Worm (Caenorhabditis elegans) whole organism, L1 larva: ENCODE results near the gene F27E5.5.

Experiments
- C04F5.9 ChIP-seq: sonication (generic microtip); optimal IDR thresholded peaks from 2 replicates; lab custom pipeline; 2016; ENCODE audit warnings: missing genetic modification characterization, missing compliant biosample characterization
- C16A3.4 ChIP-seq: fragments of 150-350 bp; optimal IDR thresholded peaks from 2 replicates; lab custom pipeline; 2014; ENCODE audit warnings: missing biosample characterization, missing genetic modification characterization
- aha-1 ChIP-seq: fragments of 150-350 bp; optimal IDR thresholded peaks from 2 replicates; lab custom pipeline; 2014; ENCODE audit warnings: missing biosample characterization, missing genetic modification characterization
- ceh-8 ChIP-seq: fragments of 200-800 bp; sonication (Bioruptor generic); optimal IDR thresholded peaks from 2 replicates; lab custom pipeline; 2018; ENCODE audit warnings: mild to moderate bottlenecking, missing genetic modification characterization, moderate library complexity, missing compliant biosample characterization
- ceh-82 ChIP-seq, 3 experiments: fragments of 150-350 bp in 1 of 3; sonication (generic microtip) in 2 of 3; optimal IDR thresholded peaks; 2 replicates each; lab custom pipeline; 2014 to 2017; ENCODE audit warnings: missing biosample characterization in 3 of 3, missing genetic modification characterization in 3 of 3
- ceh-88 ChIP-seq: fragments of 200-800 bp; sonication (Bioruptor generic); IDR thresholded peaks from 2 replicates; pipeline ENCODE4 v1.3.6; 2022; ENCODE audit warnings: missing genetic modification characterization, missing compliant biosample characterization
- ces-1 ChIP-seq: fragments of 150-350 bp; optimal IDR thresholded peaks from 2 replicates; lab custom pipeline; 2014; ENCODE audit warnings: missing biosample characterization, missing genetic modification reagents, missing genetic modification characterization
- dsc-1 ChIP-seq: sonication (generic microtip); optimal IDR thresholded peaks from 2 replicates; lab custom pipeline; 2016; ENCODE audit warnings: mild to moderate bottlenecking, missing genetic modification characterization, missing compliant biosample characterization
- efl-1 ChIP-seq, 4 experiments: fragments of 150-350 bp; optimal IDR thresholded peaks in 3 of 4; peaks in 1 of 4; 1 replicate in 1 of 4; 2 replicates in 3 of 4; lab custom pipeline; 2014; ENCODE audit warnings: missing biosample characterization in 2 of 4, missing genetic modification characterization in 2 of 4, missing genetic modification reagents in 2 of 4
- elt-2 ChIP-seq: sonication (generic microtip); optimal IDR thresholded peaks from 2 replicates; lab custom pipeline; 2016; ENCODE audit warnings: missing genetic modification characterization, mild to moderate bottlenecking, inconsistent platforms, missing compliant biosample characterization, missing genetic modification reagents
- ets-5 ChIP-seq: fragments of 200-800 bp; sonication (Bioruptor generic); IDR thresholded peaks from 2 replicates; pipeline ENCODE4 v1.3.6; 2022; ENCODE audit warnings: missing genetic modification characterization, missing compliant biosample characterization
- fkh-8 ChIP-seq: sonication (generic microtip); optimal IDR thresholded peaks from 2 replicates; lab custom pipeline; 2016; ENCODE audit warnings: mild to moderate bottlenecking, missing genetic modification characterization, missing compliant biosample characterization
- hlh-17 ChIP-seq: fragments of 200-800 bp; sonication (Bioruptor generic); optimal IDR thresholded peaks from 2 replicates; lab custom pipeline; 2018; ENCODE audit warnings: missing genetic modification characterization, mild to moderate bottlenecking, missing compliant biosample characterization, moderate library complexity, borderline replicate concordance
- hlh-4 ChIP-seq: sonication (generic microtip); optimal IDR thresholded peaks from 2 replicates; lab custom pipeline; 2016; ENCODE audit warnings: mild to moderate bottlenecking, missing genetic modification characterization, missing compliant biosample characterization
- lin-14 ChIP-seq: fragments of 200-800 bp; sonication (Bioruptor generic); optimal IDR thresholded peaks from 2 replicates; lab custom pipeline; 2018; ENCODE audit warnings: mild to moderate bottlenecking, missing genetic modification characterization, moderate library complexity, missing compliant biosample characterization
- lin-35 ChIP-seq, 2 experiments: fragments of 150-350 bp; optimal IDR thresholded peaks; 2 replicates each; lab custom pipeline; 2014; ENCODE audit warnings: missing biosample characterization in 2 of 2, missing genetic modification characterization in 2 of 2, missing genetic modification reagents in 2 of 2
- lir-3 ChIP-seq: sonication (generic microtip); optimal IDR thresholded peaks from 2 replicates; lab custom pipeline; 2016; ENCODE audit warnings: mild to moderate bottlenecking, missing genetic modification characterization, moderate library complexity, missing compliant biosample characterization; ENCODE audit not compliant: poor library complexity
- mab-9 ChIP-seq: fragments of 200-800 bp; sonication (Bioruptor generic); IDR thresholded peaks from 2 replicates; pipeline ENCODE4 v1.3.6; 2022; ENCODE audit warnings: missing genetic modification reagents, missing genetic modification characterization, missing compliant biosample characterization
- mep-1 ChIP-seq: fragments of 150-350 bp; optimal IDR thresholded peaks from 2 replicates; lab custom pipeline; 2014; ENCODE audit warnings: missing biosample characterization, missing genetic modification characterization
- nhr-11 ChIP-seq: fragments of 150-350 bp; optimal IDR thresholded peaks from 2 replicates; lab custom pipeline; 2014; ENCODE audit warnings: missing biosample characterization, missing genetic modification characterization
- nhr-20 ChIP-seq: sonication (generic microtip); optimal IDR thresholded peaks from 2 replicates; lab custom pipeline; 2016; ENCODE audit warnings: mild to moderate bottlenecking, missing genetic modification characterization, missing compliant biosample characterization
- nhr-237 ChIP-seq: fragments of 150-350 bp; optimal IDR thresholded peaks from 2 replicates; lab custom pipeline; 2014; ENCODE audit warnings: missing biosample characterization, missing genetic modification characterization
- nhr-28 ChIP-seq: fragments of 150-350 bp; optimal IDR thresholded peaks from 2 replicates; lab custom pipeline; 2014; ENCODE audit warnings: missing biosample characterization, missing genetic modification characterization
- nhr-71 ChIP-seq: sonication (generic microtip); optimal IDR thresholded peaks from 2 replicates; lab custom pipeline; 2016; ENCODE audit warnings: mild to moderate bottlenecking, missing genetic modification characterization, moderate library complexity, missing compliant biosample characterization
- nhr-85 ChIP-seq: sonication (generic microtip); peaks from one replicate; lab custom pipeline; 2016; ENCODE audit warnings: missing genetic modification characterization, inconsistent platforms, missing compliant biosample characterization
- nhr-90 ChIP-seq: sonication (generic microtip); optimal IDR thresholded peaks from 2 replicates; lab custom pipeline; 2016; ENCODE audit warnings: mild to moderate bottlenecking, missing genetic modification characterization, missing compliant biosample characterization; ENCODE audit not compliant: poor library complexity
- pag-3 ChIP-seq: sonication (generic microtip); optimal IDR thresholded peaks from 2 replicates; lab custom pipeline; 2017; ENCODE audit warnings: missing genetic modification characterization, mild to moderate bottlenecking, missing compliant biosample characterization, antibody characterized with exemption, borderline replicate concordance; ENCODE audit not compliant: insufficient read depth
- pqm-1 ChIP-seq: sonication (generic microtip); optimal IDR thresholded peaks from 3 replicates; lab custom pipeline; 2017; ENCODE audit warnings: missing biosample characterization, missing genetic modification characterization
- rnt-1 ChIP-seq: sonication (generic microtip); optimal IDR thresholded peaks from 2 replicates; lab custom pipeline; 2016; ENCODE audit warnings: mild to moderate bottlenecking, missing genetic modification characterization, moderate library complexity, missing compliant biosample characterization
- skn-1 ChIP-seq: fragments of 150-350 bp; optimal IDR thresholded peaks from 2 replicates; lab custom pipeline; 2014; ENCODE audit warnings: missing biosample characterization, missing genetic modification characterization
- sox-4 ChIP-seq: sonication (generic microtip); optimal IDR thresholded peaks from 2 replicates; lab custom pipeline; 2016; ENCODE audit warnings: missing genetic modification characterization, missing compliant biosample characterization
- sup-37 ChIP-seq: fragments of 200-800 bp; sonication (Bioruptor generic); optimal IDR thresholded peaks from 2 replicates; lab custom pipeline; 2018; ENCODE audit warnings: mild to moderate bottlenecking, missing genetic modification characterization, missing compliant biosample characterization
- tlp-1 ChIP-seq: fragments of 150-350 bp; optimal IDR thresholded peaks from 2 replicates; lab custom pipeline; 2014; ENCODE audit warnings: missing biosample characterization, missing genetic modification characterization
- unc-30 ChIP-seq: sonication (generic microtip); optimal IDR thresholded peaks from 2 replicates; lab custom pipeline; 2017; ENCODE audit warnings: missing biosample characterization, missing genetic modification characterization
- unc-62 ChIP-seq: fragments of 150-350 bp; optimal IDR thresholded peaks from 2 replicates; lab custom pipeline; 2014; ENCODE audit warnings: missing biosample characterization, missing genetic modification reagents, missing genetic modification characterization
- xbp-1 ChIP-seq: sonication (generic microtip); optimal IDR thresholded peaks from 2 replicates; lab custom pipeline; 2016; ENCODE audit warnings: missing genetic modification characterization, missing compliant biosample characterization
- ztf-4 ChIP-seq: fragments of 150-350 bp; optimal IDR thresholded peaks from 2 replicates; lab custom pipeline; 2014; ENCODE audit warnings: missing biosample characterization, missing genetic modification characterization

The F27E5.5 gene

ce11 chrII:10134285-10134995 is 2.8 kb upstream of the F27E5.5 start, which contains the start of gene F27E5.9:
F27E5.9 (plus strand) TSS chrII:10134945.
- TF ChIP-seq pqm-1 (tag; lab: Kevin White, UChicago) (peak; percentile 96), lin-35 (GFP tag; optimal IDR thresholded peaks at IDR 0.05; lab: Kevin White, UChicago) (peak in 1 of 2 experiments; percentile 35), mep-1 (no peak), elt-2 (tag; lab: Kevin White, UChicago) (peak; percentile 92), tlp-1 (tag; lab: Kevin White, UChicago) (peak; percentile 80), ets-5 (GFP tag; lab: Robert Waterston, UW) (no peak), efl-1 (optimal IDR thresholded peaks at IDR 0.05; lab: Kevin White, UChicago) (no peak), efl-1 (GFP tag; optimal IDR thresholded peaks at IDR 0.05 in 1 of 2; lab: Kevin White, UChicago) (peak in 1 of 2 experiments; percentile 78)

- TF ChIP-seq nhr-90 (no peak), efl-1 (optimal IDR thresholded peaks at IDR 0.05; lab: Kevin White, UChicago) (no peak), efl-1 (GFP tag; optimal IDR thresholded peaks at IDR 0.05 in 1 of 2; lab: Kevin White, UChicago) (peak in 1 of 2 experiments; percentile 18), sox-4 (tag; lab: Kevin White, UChicago) (no peak), hlh-4 (tag; lab: Kevin White, UChicago) (peak; percentile 82), mep-1 (no peak), xbp-1 (no peak), fkh-8 (tag; lab: Kevin White, UChicago) (peak; percentile 53)
Measured at ce11 chrII:10132818-10133217, 1.2 kb upstream of the F27E5.5 start.

ce11 chrII:10127389-10127788 is 4.3 kb downstream of the F27E5.5 start, which contains the start of gene F27E5.8:
F27E5.8 (minus strand) TSS chrII:10127489.
- TF ChIP-seq lin-14 (GFP tag; lab: Kevin White, UChicago): no peak
- TF ChIP-seq ceh-8 (GFP tag; lab: Kevin White, UChicago): no peak
- TF ChIP-seq dsc-1 (tag; lab: Kevin White, UChicago): no peak
- TF ChIP-seq unc-62 (GFP tag; lab: Kevin White, UChicago): no peak
- TF ChIP-seq nhr-85 (tag; lab: Kevin White, UChicago): no peak
- no peak for TF ChIP-seq C04F5.9
- TF ChIP-seq nhr-237: no peak
- TF ChIP-seq ztf-4 (tag; lab: Kevin White, UChicago): no peak
- no peak for TF ChIP-seq xbp-1
- TF ChIP-seq nhr-20 (tag; lab: Kevin White, UChicago): no peak
- TF ChIP-seq mab-9 (GFP tag; lab: Robert Waterston, UW): no peak
- TF ChIP-seq nhr-28 (tag; lab: Kevin White, UChicago): no peak
- TF ChIP-seq, all 84 proteins: peak for 0

DNA sequence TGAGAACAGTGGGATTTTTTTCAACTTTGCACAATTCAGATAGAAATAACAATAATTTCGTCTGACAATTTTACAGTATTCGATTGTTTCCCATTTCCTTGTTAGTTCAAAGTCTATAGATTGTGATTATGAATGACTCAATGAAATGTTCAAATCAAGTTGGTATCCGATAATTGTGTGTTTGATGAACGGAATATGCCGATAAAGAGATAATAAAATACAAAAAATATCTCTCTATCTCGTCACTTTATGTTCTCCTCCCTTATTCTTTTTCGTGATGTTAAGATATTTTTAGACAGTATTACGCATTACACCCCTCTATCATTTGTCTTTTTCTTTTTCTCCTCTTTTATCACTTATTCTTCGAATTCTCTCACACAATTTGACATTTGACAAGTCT is 9.2 kb downstream of the F27E5.5 start, which contains the start of gene F27E5.7:
Gene F27E5.7 (plus strand): TSS at position 301 of the 400 bp plus-strand sequence.
- TF ChIP-seq pag-3 (no peak), C16A3.4 (tag; lab: Kevin White, UChicago) (no peak), ces-1 (GFP tag; lab: Kevin White, UChicago) (no peak), elt-2 (tag; lab: Kevin White, UChicago) (no peak), nhr-20 (tag; lab: Kevin White, UChicago) (no peak), ztf-4 (tag; lab: Kevin White, UChicago) (no peak), aha-1 (tag; lab: Kevin White, UChicago) (no peak), ceh-82 (tag; optimal IDR thresholded peaks at IDR 0.05; lab: Kevin White, UChicago) (no peak), sup-37 (GFP tag; lab: Kevin White, UChicago) (no peak), C04F5.9 (no peak), rnt-1 (tag; lab: Kevin White, UChicago) (no peak), ceh-88 (GFP tag; lab: Robert Waterston, UW) (no peak), nhr-71 (tag; lab: Kevin White, UChicago) (no peak), skn-1 (tag; lab: Kevin White, UChicago) (no peak), nhr-11 (tag; lab: Kevin White, UChicago) (no peak), hlh-17 (GFP tag; lab: Kevin White, UChicago) (no peak), unc-30 (tag; lab: Kevin White, UChicago) (no peak), lir-3 (tag; lab: Kevin White, UChicago) (no peak)
